Worm (Caenorhabditis elegans): Measurements from ENCODE around the gene C13F10.6.

The C13F10.6 gene

DNA sequence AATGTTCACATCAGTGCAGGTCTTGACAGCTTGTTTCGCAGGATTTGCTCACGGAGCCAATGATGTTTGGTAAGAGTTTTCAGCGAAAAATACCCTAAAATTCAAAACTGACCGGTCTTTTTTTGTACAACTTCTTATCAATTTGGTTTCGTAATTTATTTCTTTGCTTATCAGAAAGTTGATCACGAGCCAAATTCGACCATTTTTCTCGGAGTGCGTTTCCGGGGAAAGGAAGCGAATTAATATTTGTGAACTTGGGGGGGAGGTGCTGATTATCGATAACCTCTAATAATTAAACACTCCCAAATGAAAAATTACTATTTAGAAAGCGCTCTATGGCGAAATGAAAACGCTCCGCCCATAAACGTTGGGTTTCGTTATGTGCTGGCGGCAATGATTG, 34.2 kb downstream of the C13F10.6 start:
- TF ChIP-seq jun-1 (tag; optimal IDR thresholded peaks at IDR 0.05): peak; percentile 43
- peak; percentile 88 for TF ChIP-seq elt-2 (tag; optimal IDR thresholded peaks at IDR 0.05)
- no peak for TF ChIP-seq nhr-84 (tag; optimal IDR thresholded peaks at IDR 0.05)
- TF ChIP-seq ceh-88 (GFP tag; IDR thresholded peaks at IDR 0.05): no peak

DNA sequence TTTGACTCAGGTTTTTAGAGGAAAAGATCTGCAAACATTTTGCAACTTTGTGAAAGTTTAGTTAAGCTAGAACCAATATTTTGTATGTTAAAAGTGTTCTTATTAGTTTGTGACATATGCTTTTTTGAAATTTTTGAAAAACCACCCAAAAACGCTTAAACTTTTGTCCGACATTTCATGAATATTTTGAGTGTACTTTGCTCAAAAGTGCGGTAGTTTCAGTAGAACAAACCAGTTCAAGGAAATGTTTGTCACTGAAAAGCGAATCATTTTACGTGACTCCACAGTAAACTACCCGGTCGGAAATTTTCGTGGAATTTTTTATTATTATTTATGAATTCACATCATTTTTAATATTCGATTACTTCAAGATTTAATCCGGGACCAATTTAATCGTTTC, 36.3 kb downstream of the C13F10.6 start, which contains the start of gene pitr-5:
Gene pitr-5, plus strand, starts transcription at position 301 of the 400 bp plus-strand sequence.
- TF ChIP-seq nhr-84 (tag; optimal IDR thresholded peaks at IDR 0.05) (no peak), lin-14 (GFP tag; optimal IDR thresholded peaks at IDR 0.05) (no peak), lin-39 (tag; optimal IDR thresholded peaks at IDR 0.05) (no peak), nhr-237 (tag; optimal IDR thresholded peaks at IDR 0.05) (no peak), unc-86 (tag; optimal IDR thresholded peaks at IDR 0.05) (no peak), lin-35 (GFP tag; optimal IDR thresholded peaks at IDR 0.05) (no peak), snu-23 (GFP tag; optimal IDR thresholded peaks at IDR 0.05) (no peak), ama-1 (optimal IDR thresholded peaks at IDR 0.05) (no peak), nhr-19 (GFP tag; conservative IDR thresholded peaks at IDR 0.05) (no peak), hlh-17 (GFP tag; optimal IDR thresholded peaks at IDR 0.05; ENCODE audit: borderline replicate concordance) (no peak), alr-1 (tag; optimal IDR thresholded peaks at IDR 0.05; ENCODE audit: borderline replicate concordance) (no peak), unc-30 (tag; optimal IDR thresholded peaks at IDR 0.05) (no peak), fkh-10 (GFP tag; optimal IDR thresholded peaks at IDR 0.05) (no peak), nhr-76 (tag; optimal IDR thresholded peaks at IDR 0.05) (no peak)

DNA sequence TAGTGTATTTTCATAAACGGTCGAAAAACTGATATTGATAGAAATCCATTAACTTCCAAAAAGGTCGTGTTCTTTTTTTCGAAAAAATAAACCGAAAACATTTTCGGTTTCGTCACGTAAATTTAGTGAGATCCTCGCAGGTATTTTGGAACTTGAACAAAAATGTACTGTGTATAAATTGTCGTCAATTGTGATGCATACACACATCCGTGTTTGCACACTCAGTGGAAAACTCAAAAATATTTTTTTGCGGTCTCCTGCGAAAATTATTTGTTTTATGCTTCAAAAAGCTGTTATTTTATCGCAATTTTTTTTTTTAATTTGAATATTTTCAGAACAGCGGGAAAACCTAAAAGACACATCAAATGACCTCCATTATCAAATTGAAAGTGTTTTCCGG, 42.0 kb downstream of the C13F10.6 start, which contains the start of gene cpsf-2:
Gene cpsf-2, plus strand, starts transcription at position 330 of the 400 bp plus-strand sequence.
- TF ChIP-seq F16B12.6 (tag; optimal IDR thresholded peaks at IDR 0.05) (peak; percentile 80), aly-2 (tag; optimal IDR thresholded peaks at IDR 0.05) (no peak), lsy-2 (tag; optimal IDR thresholded peaks at IDR 0.05) (peak; percentile 14 to 63), unc-130 (tag; optimal IDR thresholded peaks at IDR 0.05) (no peak), dpl-1 (GFP tag; optimal IDR thresholded peaks at IDR 0.05) (peak in 2 of 3 experiments; percentile 28 to 55), pqm-1 (tag; optimal IDR thresholded peaks at IDR 0.05) (no peak), ets-5 (GFP tag; IDR thresholded peaks at IDR 0.05) (no peak), swsn-7 (tag; optimal IDR thresholded peaks at IDR 0.05) (no peak), alr-1 (tag; optimal IDR thresholded peaks at IDR 0.05; ENCODE audit: borderline replicate concordance) (no peak), vab-15 (tag; optimal IDR thresholded peaks at IDR 0.05) (no peak), fkh-8 (tag; optimal IDR thresholded peaks at IDR 0.05) (no peak), efl-1 (optimal IDR thresholded peaks at IDR 0.05) (peak; percentile 32 to 37), efl-1 (GFP tag; optimal IDR thresholded peaks at IDR 0.05 in 1 of 2) (peak; percentile 7 to 50), tbx-2 (tag; optimal IDR thresholded peaks at IDR 0.05) (peak; percentile 5), nhr-47 (tag; optimal IDR thresholded peaks at IDR 0.05) (no peak), snu-23 (GFP tag; optimal IDR thresholded peaks at IDR 0.05) (peak; percentile 2), mdl-1 (tag; optimal IDR thresholded peaks at IDR 0.05) (no peak), efl-3 (GFP tag; optimal IDR thresholded peaks at IDR 0.05) (no peak), ama-1 (optimal IDR thresholded peaks at IDR 0.05) (no peak), Y116A8C.19 (tag; optimal IDR thresholded peaks at IDR 0.05; ENCODE audit: borderline replicate concordance) (no peak), nhr-19 (GFP tag; conservative IDR thresholded peaks at IDR 0.05) (no peak), lin-35 (GFP tag; optimal IDR thresholded peaks at IDR 0.05) (peak in 1 of 2 experiments; percentile 36), hlh-17 (GFP tag; optimal IDR thresholded peaks at IDR 0.05; ENCODE audit: borderline replicate concordance) (no peak), isw-1 (GFP tag; IDR thresholded peaks at IDR 0.05) (no peak), nhr-85 (tag) (no peak), blmp-1 (tag; optimal IDR thresholded peaks at IDR 0.05) (no peak), jun-1 (tag; optimal IDR thresholded peaks at IDR 0.05) (no peak), unc-30 (tag; optimal IDR thresholded peaks at IDR 0.05) (no peak)

DNA sequence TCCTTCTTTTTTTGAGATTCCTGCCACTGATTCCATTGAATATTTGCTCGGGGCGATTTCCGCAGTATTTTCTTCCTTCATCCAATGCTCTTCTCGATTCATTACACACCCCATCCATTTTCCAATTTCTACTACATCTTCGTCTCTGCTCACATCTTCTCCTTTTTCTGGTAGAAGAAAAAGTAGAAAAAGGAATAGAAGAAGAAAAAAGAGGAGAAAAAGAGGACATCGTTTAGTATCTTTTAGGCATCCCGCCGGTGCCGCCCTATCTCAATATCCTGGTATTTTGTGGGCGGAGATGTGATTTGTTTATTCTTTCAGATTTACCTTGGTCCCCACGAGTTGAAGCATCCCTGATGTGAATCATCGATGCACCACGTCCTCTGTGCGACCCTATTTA, 45.6 kb downstream of the C13F10.6 start, which contains the start of gene lgc-39:
Gene lgc-39, plus strand, starts transcription at position 301 of the 400 bp plus-strand sequence.
- no peak for TF ChIP-seq nhr-85 (tag)
- no peak for TF ChIP-seq aly-2 (tag; optimal IDR thresholded peaks at IDR 0.05)
- TF ChIP-seq irx-1 (tag; optimal IDR thresholded peaks at IDR 0.05): no peak
- no peak for TF ChIP-seq ces-1 (GFP tag; optimal IDR thresholded peaks at IDR 0.05)
- no peak for TF ChIP-seq pqm-1 (tag; optimal IDR thresholded peaks at IDR 0.05)
- TF ChIP-seq sup-37 (GFP tag; optimal IDR thresholded peaks at IDR 0.05): no peak
- no peak for TF ChIP-seq aha-1 (tag; optimal IDR thresholded peaks at IDR 0.05)
- TF ChIP-seq egl-27 (tag; optimal IDR thresholded peaks at IDR 0.05): no peak
- no peak for TF ChIP-seq lsy-2 (tag; optimal IDR thresholded peaks at IDR 0.05)
- no peak for TF ChIP-seq fkh-10 (GFP tag; optimal IDR thresholded peaks at IDR 0.05)
